Worm (Caenorhabditis elegans): ENCODE measurements around the gene acl-7.

DNA sequence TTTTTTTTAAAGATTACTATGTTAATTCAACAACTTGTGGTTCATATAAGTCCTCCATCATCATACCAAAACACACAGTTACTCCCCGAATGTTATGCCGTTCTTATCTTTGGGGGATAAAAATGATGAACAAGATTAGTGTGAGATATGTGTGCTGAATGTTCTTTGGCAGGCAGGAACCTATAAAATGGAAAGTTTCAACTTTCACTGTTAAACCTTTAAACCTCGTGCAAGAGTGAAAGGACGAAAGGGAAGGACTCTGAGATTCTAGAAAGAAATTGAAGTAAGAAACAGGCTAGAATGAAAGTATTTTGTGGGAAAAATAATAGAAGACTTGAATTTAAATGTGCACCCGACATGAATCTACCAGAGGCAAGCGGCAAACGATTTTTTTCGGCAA is 3.7 kb upstream of the acl-7 start:
- TF ChIP-seq elt-3 (tag; optimal IDR thresholded peaks at IDR 0.05) (no peak), nhr-28 (tag; optimal IDR thresholded peaks at IDR 0.05) (no peak)

Measured in whole organism, mixed stage, embryonic.